Fruit fly (Drosophila melanogaster): Measurements from ENCODE around the gene Brf.

The Brf gene

DNA sequence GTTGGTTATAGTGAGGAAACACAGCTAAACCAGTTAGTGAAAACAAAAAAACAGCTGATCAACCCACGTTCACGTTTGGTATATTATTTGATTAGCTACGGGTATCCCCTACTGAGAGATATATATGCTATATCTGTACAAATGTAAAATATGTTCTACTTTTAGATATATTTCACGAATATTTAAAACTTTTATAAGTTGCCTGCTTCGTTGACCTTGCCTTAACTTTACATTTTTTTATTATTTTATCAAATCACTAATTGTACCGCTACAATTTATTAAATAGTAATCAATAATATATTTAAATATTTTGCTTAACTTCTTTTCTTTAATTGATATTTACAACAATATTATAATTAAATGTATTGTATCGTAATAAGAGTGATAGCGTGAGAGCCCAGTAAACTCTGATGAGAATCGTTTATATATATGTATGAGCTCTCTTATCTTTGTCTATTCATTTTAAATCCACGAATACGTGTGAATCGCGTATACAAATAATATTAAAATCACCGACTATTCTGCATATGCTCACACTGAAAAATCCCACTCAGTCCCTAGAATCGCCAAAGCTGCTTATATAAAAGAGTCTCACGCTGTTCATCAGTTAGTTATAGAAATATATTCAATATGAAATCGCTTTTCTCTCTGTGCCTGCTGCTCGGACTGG is 21.5 kb upstream of the Brf start, which contains the start of gene CG42821 (continued):
- TF ChIP-seq gsb-n (tag; optimal IDR thresholded peaks at IDR 0.05) (peak; percentile 11), CG4328 (GFP tag; optimal IDR thresholded peaks at IDR 0.05) (no peak), CG8765 (GFP tag; IDR thresholded peaks at IDR 0.05) (no peak), CG3281 (GFP tag; optimal IDR thresholded peaks at IDR 0.05) (peak; percentile 21), trem (tag; optimal IDR thresholded peaks at IDR 0.05) (no peak), CG4617 (GFP tag; optimal IDR thresholded peaks at IDR 0.05; ENCODE audit: borderline replicate concordance) (no peak)

DNA sequence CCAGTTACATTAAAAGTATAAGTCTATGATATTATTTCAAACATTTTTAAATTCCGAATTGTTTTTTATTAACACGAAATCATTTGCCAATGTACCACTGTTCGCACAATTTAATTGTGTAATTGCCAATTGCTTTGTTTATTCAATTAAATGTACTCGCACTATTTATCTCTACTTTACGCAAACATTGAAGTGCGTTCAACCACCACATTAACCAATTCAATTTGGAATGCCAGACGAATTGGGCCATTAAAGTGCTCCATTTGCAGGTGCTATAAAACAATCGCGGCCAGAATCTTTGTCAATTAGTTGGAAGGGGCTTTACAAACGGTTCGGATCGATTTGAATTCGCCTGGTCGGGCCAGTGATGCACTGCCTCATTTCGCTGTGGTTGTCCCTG is 19.7 kb upstream of the Brf start, which contains the start of gene CG5863:
TSS of gene CG5863 (plus strand) at position 301 of the 400 bp plus-strand sequence.
- TF ChIP-seq hth (optimal IDR thresholded peaks at IDR 0.05) (no peak), Hey (tag; optimal IDR thresholded peaks at IDR 0.05) (no peak), Dbx (GFP tag; IDR thresholded peaks at IDR 0.05) (no peak), CG11560 (tag; IDR thresholded peaks at IDR 0.05) (no peak), pros (GFP tag; optimal IDR thresholded peaks at IDR 0.05) (no peak), usp (GFP tag; optimal IDR thresholded peaks at IDR 0.05) (no peak), eyg (GFP tag; optimal IDR thresholded peaks at IDR 0.05) (no peak), CG18764 (GFP tag; optimal IDR thresholded peaks at IDR 0.05) (no peak), D19B (GFP tag; optimal IDR thresholded peaks at IDR 0.05) (no peak), aop (GFP tag; IDR thresholded peaks at IDR 0.05) (no peak), Dp (GFP tag; optimal IDR thresholded peaks at IDR 0.05) (no peak), Nf-YB (GFP tag; optimal IDR thresholded peaks at IDR 0.05) (no peak), lov (optimal IDR thresholded peaks at IDR 0.05) (no peak), lov (GFP tag; IDR thresholded peaks at IDR 0.05) (no peak), CG18619 (GFP tag; optimal IDR thresholded peaks at IDR 0.05) (no peak), Ets97D (GFP tag; optimal IDR thresholded peaks at IDR 0.05) (no peak)

- no peak for TF ChIP-seq Sox100B (GFP tag; optimal IDR thresholded peaks at IDR 0.05)
- TF ChIP-seq CG8765 (GFP tag; IDR thresholded peaks at IDR 0.05), result no peak
- TF ChIP-seq CG17361 (GFP tag; IDR thresholded peaks at IDR 0.05), result no peak
- no peak for TF ChIP-seq HHEX (GFP tag; optimal IDR thresholded peaks at IDR 0.05)
- TF ChIP-seq lola (GFP tag; optimal IDR thresholded peaks at IDR 0.05), result no peak
- TF ChIP-seq CG6175 (GFP tag; IDR thresholded peaks at IDR 0.05), result no peak
- no peak for TF ChIP-seq abd-A (tag; optimal IDR thresholded peaks at IDR 0.05)
- TF ChIP-seq HLH4C (GFP tag; IDR thresholded peaks at IDR 0.05; ENCODE audit: partially characterized antibody), result no peak
- TF ChIP-seq Fer2 (tag; optimal IDR thresholded peaks at IDR 0.05), result no peak
These were observed 18.2 kb upstream of the Brf start, which contains the start of gene CG5860 for dm6 chr3R:17409319-17409718. Gene CG5860 (plus strand): TSS chr3R:17409619.

DNA sequence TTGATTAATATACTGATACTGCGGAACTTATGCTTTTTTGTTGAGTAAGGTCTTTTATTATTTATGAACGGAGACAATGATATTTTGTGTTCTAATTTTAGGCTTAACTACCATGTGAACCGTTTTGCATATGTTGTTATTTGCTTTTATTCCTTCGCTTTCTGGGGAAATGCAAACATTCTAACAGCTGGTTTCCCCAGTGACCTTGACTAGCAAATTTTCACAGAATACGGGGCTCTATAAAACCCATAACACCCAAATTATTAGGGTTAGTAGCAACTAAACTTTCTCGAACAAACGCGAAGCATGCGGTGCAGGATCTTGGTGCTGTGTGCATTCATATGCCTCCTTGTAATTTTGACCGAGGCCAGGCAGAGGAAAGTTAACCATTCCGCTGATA is 16.4 kb upstream of the Brf start, which contains the start of gene CG17283:
TSS of gene CG17283 (plus strand) at position 301 of the 400 bp plus-strand sequence.
- TF ChIP-seq CG31388 (GFP tag; optimal IDR thresholded peaks at IDR 0.05) (no peak), CrebB (tag; optimal IDR thresholded peaks at IDR 0.05) (no peak), Dbx (GFP tag; IDR thresholded peaks at IDR 0.05) (no peak), CG4328 (GFP tag; optimal IDR thresholded peaks at IDR 0.05) (no peak), CG1603 (tag; optimal IDR thresholded peaks at IDR 0.05) (no peak), tll (GFP tag; optimal IDR thresholded peaks at IDR 0.05) (no peak), CG3838 (GFP tag; optimal IDR thresholded peaks at IDR 0.05) (no peak), CG4730 (GFP tag; IDR thresholded peaks at IDR 0.05) (no peak), CG1832 (GFP tag; optimal IDR thresholded peaks at IDR 0.05) (no peak), trh (GFP tag; optimal IDR thresholded peaks at IDR 0.05) (no peak), CG6683 (GFP tag; optimal IDR thresholded peaks at IDR 0.05) (no peak), Rfx (GFP tag; IDR thresholded peaks at IDR 0.05) (no peak), Bgb (GFP tag; IDR thresholded peaks at IDR 0.05; ENCODE audit: partially characterized antibody) (no peak)
